Worm (Caenorhabditis elegans): ENCODE results near the gene F10E9.2.
A peak's percentile ranks its signal among the peaks of the same experiment; 100 is the strongest.

F10E9.2 gene

ce11 chrIII:8358213-8358672, 45.8 kb downstream of the F10E9.2 start, which contains the start of the genes R05D3.8 and rfp-1 (continued):
- no peak for TF ChIP-seq Y105C5A.15 (GFP tag; IDR thresholded peaks at IDR 0.05)
- peak; percentile 39 for TF ChIP-seq F37D6.2 (tag; optimal IDR thresholded peaks at IDR 0.05)
- TF ChIP-seq ceh-28 (tag; optimal IDR thresholded peaks at IDR 0.05) = no peak
- TF ChIP-seq nhr-48 (tag; optimal IDR thresholded peaks at IDR 0.05) = no peak
- no peak for TF ChIP-seq ceh-82 (tag; optimal IDR thresholded peaks at IDR 0.05)
- no peak for TF ChIP-seq skn-1 (tag; optimal IDR thresholded peaks at IDR 0.05)
- no peak for TF ChIP-seq ztf-11 (tag; optimal IDR thresholded peaks at IDR 0.05)
- TF ChIP-seq nhr-76 (tag; optimal IDR thresholded peaks at IDR 0.05) = no peak
- TF ChIP-seq Y5F2A.4 (GFP tag; optimal IDR thresholded peaks at IDR 0.05) = no peak
- no peak for TF ChIP-seq daf-19 (GFP tag; conservative IDR thresholded peaks at IDR 0.05)
- no peak for TF ChIP-seq daf-8 (GFP tag; IDR thresholded peaks at IDR 0.05)
- no peak for TF ChIP-seq ceh-44 (GFP tag; IDR thresholded peaks at IDR 0.05)
- peak; percentile 88 for TF ChIP-seq nhr-6 (tag; optimal IDR thresholded peaks at IDR 0.05)
- TF ChIP-seq Y75B8A.6 (GFP tag; IDR thresholded peaks at IDR 0.05) = no peak
- TF ChIP-seq attf-4 (tag; optimal IDR thresholded peaks at IDR 0.05) = no peak
- peak; percentile 85 for TF ChIP-seq nhr-28 (tag; optimal IDR thresholded peaks at IDR 0.05)
- no peak for TF ChIP-seq ceh-32 (tag; optimal IDR thresholded peaks at IDR 0.05; ENCODE audit: poor library complexity)
- 0 out of 2 replicates have a peak, but pooled peaks have one; percentile 22 for TF ChIP-seq tra-1 (GFP tag; IDR thresholded peaks at IDR 0.05)
- peak; percentile 87 for TF ChIP-seq mep-1 (tag; optimal IDR thresholded peaks at IDR 0.05)
- no peak for TF ChIP-seq vab-7 (GFP tag; IDR thresholded peaks at IDR 0.05)
- TF ChIP-seq nhr-42 (GFP tag; IDR thresholded peaks at IDR 0.05) = no peak
- no peak for TF ChIP-seq nhr-111 (GFP tag; optimal IDR thresholded peaks at IDR 0.05)

ce11 chrIII:8363253-8364061, 51.0 kb downstream of the F10E9.2 start, which contains the start of gene R05D3.3:
R05D3.3 (plus strand) TSS chrIII:8364011.
- TF ChIP-seq aha-1 (tag) (peak; percentile 83), mxl-2 (GFP tag; conservative IDR thresholded peaks at IDR 0.05) (no peak), dpl-1 (GFP tag; optimal IDR thresholded peaks at IDR 0.05) (peak; percentile 25)

All from whole organism, L4 larva.